Fruit fly (Drosophila melanogaster) whole organism, embryonic: ENCODE results near the gene Mo25.

ENCODE experiments used
- Antp ChIP-seq: fragments of 200-800 bp; sonication (Bioruptor generic); optimal IDR thresholded peaks from 3 replicates; lab custom pipeline; 2016; ENCODE audit warnings: missing biosample characterization, missing genetic modification characterization
- BEAF-32 ChIP-seq: fragments of 200-800 bp; sonication (Bioruptor generic); optimal IDR thresholded peaks from 3 replicates; lab custom pipeline; 2017; ENCODE audit warnings: missing biosample characterization, missing genetic modification characterization, mild to moderate bottlenecking, moderate library complexity, missing genetic modification reagents
- Bteb2 ChIP-seq: fragments of 200-800 bp; sonication (Bioruptor generic); optimal IDR thresholded peaks from 2 replicates; lab custom pipeline; 2016; ENCODE audit warnings: missing biosample characterization, missing genetic modification characterization
- CG10267 ChIP-seq: fragments of 200-800 bp; sonication (Bioruptor generic); optimal IDR thresholded peaks from 2 replicates; lab custom pipeline; 2018; ENCODE audit warnings: missing biosample characterization, mild to moderate bottlenecking, missing genetic modification characterization, moderate library complexity
- CG10654 ChIP-seq: fragments of 200-800 bp; sonication (Bioruptor generic); optimal IDR thresholded peaks from 2 replicates; lab custom pipeline; 2016; ENCODE audit warnings: missing biosample characterization, missing genetic modification characterization
- CG11247 ChIP-seq: fragments of 200-800 bp; sonication (Bioruptor generic); IDR thresholded peaks from 2 replicates; pipeline ENCODE4 v1.3.6; 2022; ENCODE audit warnings: missing biosample characterization, missing genetic modification characterization
- CG11560 ChIP-seq: fragments of 200-800 bp; sonication (Bioruptor generic); IDR thresholded peaks from 3 replicates; pipeline ENCODE4 v1.3.6; 2022; ENCODE audit warnings: missing biosample characterization, missing genetic modification characterization
- CG13287 ChIP-seq: fragments of 200-800 bp; sonication (Bioruptor generic); IDR thresholded peaks from 2 replicates; pipeline ENCODE4 v1.3.6; 2022; ENCODE audit warnings: missing biosample characterization, missing genetic modification characterization; ENCODE audit not compliant: partially characterized antibody
- CG15479 ChIP-seq: fragments of 200-800 bp; sonication (Bioruptor generic); optimal IDR thresholded peaks from 3 replicates; lab custom pipeline; 2019; ENCODE audit warnings: missing biosample characterization, mild to moderate bottlenecking, missing genetic modification characterization, moderate library complexity
- CG1603 ChIP-seq: fragments of 200-800 bp; sonication (Bioruptor generic); optimal IDR thresholded peaks from 2 replicates; lab custom pipeline; 2019; ENCODE audit warnings: missing biosample characterization, mild to moderate bottlenecking, missing genetic modification characterization, moderate library complexity
- CG17829 ChIP-seq: fragments of 200-800 bp; optimal IDR thresholded peaks from 2 replicates; lab custom pipeline; 2019; ENCODE audit warnings: missing biosample characterization, mild to moderate bottlenecking, missing genetic modification characterization, moderate library complexity
- CG32532 ChIP-seq: fragments of 200-800 bp; sonication (Bioruptor generic); IDR thresholded peaks from 2 replicates; pipeline ENCODE4 v1.3.6; 2022; ENCODE audit warnings: missing biosample characterization, missing genetic modification characterization
- CG3995 ChIP-seq: fragments of 200-800 bp; sonication (Bioruptor generic); optimal IDR thresholded peaks from 3 replicates; lab custom pipeline; 2016; ENCODE audit warnings: missing biosample characterization, missing genetic modification characterization
- CG4617 ChIP-seq: fragments of 200-800 bp; sonication (Bioruptor generic); optimal IDR thresholded peaks from 3 replicates; lab custom pipeline; 2016; ENCODE audit warnings: missing biosample characterization, missing genetic modification characterization, borderline replicate concordance
- CG6791 ChIP-seq: fragments of 200-800 bp; sonication (Bioruptor generic); IDR thresholded peaks from 3 replicates; pipeline ENCODE4 v1.3.6; 2022; ENCODE audit warnings: missing biosample characterization, missing genetic modification characterization; ENCODE audit not compliant: partially characterized antibody
- CG8281 ChIP-seq: fragments of 200-800 bp; sonication (Bioruptor generic); optimal IDR thresholded peaks from 2 replicates; lab custom pipeline; 2018; ENCODE audit warnings: missing biosample characterization, mild to moderate bottlenecking, missing genetic modification characterization, moderate library complexity
- Dip3 ChIP-seq: fragments of 200-800 bp; sonication (Bioruptor generic); optimal IDR thresholded peaks from 3 replicates; lab custom pipeline; 2016; ENCODE audit warnings: missing biosample characterization, missing genetic modification characterization
- Dll ChIP-seq: fragments of 200-800 bp; sonication (Bioruptor generic); IDR thresholded peaks from 4 replicates; pipeline ENCODE4 v1.3.6; 2022; ENCODE audit warnings: missing biosample characterization, missing genetic modification characterization; ENCODE audit not compliant: partially characterized antibody
- Doc3 ChIP-seq: fragments of 200-800 bp; sonication (Bioruptor generic); IDR thresholded peaks from 3 replicates; pipeline ENCODE4 v1.3.6; 2022; ENCODE audit warnings: missing biosample characterization, missing genetic modification characterization; ENCODE audit not compliant: partially characterized antibody
- Dp ChIP-seq: fragments of 200-800 bp; sonication (Bioruptor generic); optimal IDR thresholded peaks from 2 replicates; lab custom pipeline; 2018; ENCODE audit warnings: missing biosample characterization, mild to moderate bottlenecking, missing genetic modification characterization, moderate library complexity
- Dref ChIP-seq: fragments of 200-800 bp; sonication (Bioruptor generic); IDR thresholded peaks from 2 replicates; pipeline ENCODE4 v1.3.6; 2022; ENCODE audit warnings: missing biosample characterization, missing genetic modification characterization
- E2f2 ChIP-seq: fragments of 200-800 bp; sonication (Bioruptor generic); IDR thresholded peaks from 2 replicates; pipeline ENCODE4 v1.3.6; 2022; ENCODE audit warnings: missing biosample characterization, missing genetic modification characterization
- Ets97D ChIP-seq: fragments of 200-800 bp; sonication (Bioruptor generic); optimal IDR thresholded peaks from 3 replicates; lab custom pipeline; 2016; ENCODE audit warnings: missing biosample characterization, missing genetic modification characterization
- HmgZ ChIP-seq: fragments of 200-800 bp; sonication (Bioruptor generic); optimal IDR thresholded peaks from 2 replicates; lab custom pipeline; 2018; ENCODE audit warnings: missing biosample characterization, mild to moderate bottlenecking, missing genetic modification characterization
- Mad ChIP-seq: fragments of 200-800 bp; sonication (Bioruptor generic); optimal IDR thresholded peaks from 2 replicates; lab custom pipeline; 2016; ENCODE audit warnings: missing biosample characterization, missing genetic modification characterization
- bbx ChIP-seq: fragments of 200-800 bp; sonication (Bioruptor generic); IDR thresholded peaks from 2 replicates; pipeline ENCODE4 v1.3.6; 2022; ENCODE audit warnings: missing biosample characterization, missing genetic modification characterization; ENCODE audit not compliant: partially characterized antibody
- bigmax ChIP-seq: fragments of 200-800 bp; sonication (Bioruptor generic); optimal IDR thresholded peaks from 2 replicates; lab custom pipeline; 2018; ENCODE audit warnings: missing biosample characterization, mild to moderate bottlenecking, missing genetic modification characterization
- chif ChIP-seq, 2 experiments: fragments of 200-800 bp; sonication (Bioruptor generic); optimal IDR thresholded peaks; 3 replicates each; lab custom pipeline; 2016; ENCODE audit warnings: missing biosample characterization in 2 of 2, missing genetic modification characterization in 2 of 2
- crol ChIP-seq: fragments of 200-800 bp; sonication (Bioruptor generic); IDR thresholded peaks from 2 replicates; pipeline ENCODE4 v1.3.6; 2022; ENCODE audit warnings: missing biosample characterization, missing genetic modification characterization
- dm ChIP-seq: fragments of 200-800 bp; sonication (Bioruptor generic); optimal IDR thresholded peaks from 3 replicates; lab custom pipeline; 2016; ENCODE audit warnings: missing biosample characterization, missing genetic modification characterization
- lmd ChIP-seq: fragments of 200-800 bp; sonication (Bioruptor generic); IDR thresholded peaks from 2 replicates; pipeline ENCODE4 v1.3.6; 2022; ENCODE audit warnings: missing biosample characterization, missing genetic modification characterization
- mirr ChIP-seq: fragments of 200-800 bp; sonication (Bioruptor generic); optimal IDR thresholded peaks from 3 replicates; lab custom pipeline; 2018; ENCODE audit warnings: missing biosample characterization, mild to moderate bottlenecking, missing genetic modification characterization
- nerfin-1 ChIP-seq: fragments of 200-800 bp; sonication (Bioruptor generic); optimal IDR thresholded peaks from 3 replicates; lab custom pipeline; 2019; ENCODE audit warnings: missing biosample characterization, mild to moderate bottlenecking, missing genetic modification characterization, moderate library complexity
- row ChIP-seq: fragments of 200-800 bp; sonication (Bioruptor generic); IDR thresholded peaks from 3 replicates; pipeline ENCODE4 v1.3.6; 2022; ENCODE audit warnings: missing biosample characterization, missing genetic modification characterization
- sc ChIP-seq, 3 experiments: fragments of >200 bp in 2 of 3; fragments of 200-800 bp in 1 of 3; sonication (Bioruptor generic) in 1 of 3; optimal IDR thresholded peaks; 2 replicates in 2 of 3; 3 replicates in 1 of 3; lab custom pipeline; 2017; ENCODE audit warnings: mild to moderate bottlenecking in 1 of 3, missing biosample characterization in 1 of 3, missing genetic modification characterization in 1 of 3, missing genetic modification reagents in 1 of 3
- sd ChIP-seq: fragments of 200-800 bp; sonication (Bioruptor generic); optimal IDR thresholded peaks from 3 replicates; lab custom pipeline; 2018; ENCODE audit warnings: missing biosample characterization, mild to moderate bottlenecking, missing genetic modification characterization, moderate library complexity
- sna ChIP-seq: fragments of 200-800 bp; sonication (Bioruptor generic); IDR thresholded peaks from 2 replicates; pipeline ENCODE4 v1.3.6; 2022; ENCODE audit warnings: missing biosample characterization, missing genetic modification characterization; ENCODE audit not compliant: partially characterized antibody
- stwl ChIP-seq: fragments of 200-800 bp; sonication (Bioruptor generic); optimal IDR thresholded peaks from 3 replicates; lab custom pipeline; 2018; ENCODE audit warnings: missing biosample characterization, mild to moderate bottlenecking, missing genetic modification characterization, moderate library complexity
- tio ChIP-seq: fragments of 200-800 bp; sonication (Bioruptor generic); optimal IDR thresholded peaks from 2 replicates; lab custom pipeline; 2017; ENCODE audit warnings: missing biosample characterization, missing genetic modification characterization, inconsistent platforms
- usp ChIP-seq: fragments of >200 bp; optimal IDR thresholded peaks from 2 replicates; lab custom pipeline; 2017; ENCODE audit warnings: missing biosample characterization, missing genetic modification characterization
- vfl ChIP-seq: fragments of 200-800 bp; sonication (Bioruptor generic); optimal IDR thresholded peaks from 2 replicates; lab custom pipeline; 2016; ENCODE audit warnings: missing biosample characterization, missing genetic modification characterization
- zfh1 ChIP-seq: fragments of 200-800 bp; sonication (Bioruptor generic); IDR thresholded peaks from 3 replicates; pipeline ENCODE4 v1.3.6; 2022; ENCODE audit warnings: missing biosample characterization, missing genetic modification characterization

The Mo25 gene

DNA sequence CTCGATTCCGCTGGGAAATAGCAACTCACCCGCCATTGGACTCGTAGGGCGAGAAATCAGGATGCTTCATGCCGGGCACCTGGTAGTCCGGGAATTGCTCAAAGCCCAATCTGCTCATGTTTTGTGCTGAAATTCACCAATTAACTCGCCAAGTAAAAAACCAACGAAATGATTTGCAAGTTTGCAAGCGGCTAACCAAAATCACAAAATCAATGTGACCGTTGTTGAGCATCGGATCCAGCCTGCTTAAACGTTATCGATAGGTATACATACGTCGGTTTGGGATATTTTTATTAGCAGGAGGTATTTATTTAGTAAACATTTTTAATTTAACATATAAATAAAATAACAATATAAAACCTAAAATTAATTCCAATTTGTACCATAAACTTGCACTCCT, 5.1 kb downstream of the Mo25 start, which contains the start of gene Prosbeta6 (continued):
- TF ChIP-seq sd (peak; percentile 45), CG11247 (GFP tag; lab: Robert Waterston, UW) (no peak), Dll (GFP tag; lab: Robert Waterston, UW) (peak; percentile 56; the same call in 3 of the 4 replicates), CG10267 (peak; percentile 22), CG17829 (tag; lab: Kevin White, UChicago) (peak; percentile 10), lmd (GFP tag; lab: Robert Waterston, UW) (no peak), bbx (GFP tag; lab: Robert Waterston, UW) (peak; percentile 45; the same call in 1 of the 2 replicates), tio (GFP tag; lab: Kevin White, UChicago) (no peak), E2f2 (peak; percentile 48), CG15479 (no peak), sna (GFP tag; lab: Robert Waterston, UW) (0 out of 2 replicates have a peak, but pooled peaks have one; percentile 45), CG10654 (GFP tag; lab: Kevin White, UChicago) (no peak), Dip3 (GFP tag; lab: Kevin White, UChicago) (no peak), CG3995 (GFP tag; lab: Kevin White, UChicago) (peak; percentile 26), CG8281 (tag; lab: Kevin White, UChicago) (no peak), HmgZ (tag; lab: Kevin White, UChicago) (peak; percentile 5), CG6791 (GFP tag; lab: Robert Waterston, UW) (peak; percentile 60; the same call in 1 of the 3 replicates), zfh1 (GFP tag; lab: Robert Waterston, UW) (no peak), CG32532 (GFP tag; lab: Robert Waterston, UW) (no peak), CG4617 (GFP tag; lab: Kevin White, UChicago) (peak; percentile 29), sc (optimal IDR thresholded peaks at IDR 0.05; lab: Kevin White, UChicago) (no peak), sc (GFP tag; optimal IDR thresholded peaks at IDR 0.05; lab: Kevin White, UChicago) (no peak), mirr (GFP tag; lab: Kevin White, UChicago) (no peak), row (GFP tag; lab: Robert Waterston, UW) (peak; percentile 49; the same call in 2 of the 3 replicates), CG11560 (tag; lab: Robert Waterston, UW) (no peak), usp (GFP tag; lab: Kevin White, UChicago) (no peak), stwl (tag; lab: Kevin White, UChicago) (peak; percentile 45), crol (GFP tag; lab: Robert Waterston, UW) (no peak), Antp (no peak), Dp (peak; percentile 44), Mad (GFP tag; lab: Kevin White, UChicago) (no peak), Ets97D (GFP tag; lab: Kevin White, UChicago) (no peak), Doc3 (GFP tag; lab: Robert Waterston, UW) (peak; percentile 53; the same call in 1 of the 3 replicates), Dref (peak; percentile 71), bigmax (GFP tag; lab: Kevin White, UChicago) (peak; percentile 56), Bteb2 (GFP tag; lab: Kevin White, UChicago) (no peak), dm (GFP tag; lab: Kevin White, UChicago) (no peak), CG13287 (GFP tag; lab: Robert Waterston, UW) (peak; percentile 71), CG1603 (tag; lab: Kevin White, UChicago) (peak; percentile 25), nerfin-1 (tag; lab: Kevin White, UChicago) (peak; percentile 47), chif (GFP tag; optimal IDR thresholded peaks at IDR 0.05; lab: Kevin White, UChicago) (no peak), BEAF-32 (GFP tag; lab: Kevin White, UChicago) (peak; percentile 74), vfl (GFP tag; lab: Kevin White, UChicago) (no peak)
